Worm (Caenorhabditis elegans): ENCODE results near the gene Y66D12A.16.

Y66D12A.16 gene

ce11 chrIII:11502753-11503152 is 20.6 kb upstream of the Y66D12A.16 start, which contains the start of gene tin-10:
Gene tin-10 (minus strand): TSS chrIII:11502853.
- TF ChIP-seq zfp-2 (tag; optimal IDR thresholded peaks at IDR 0.05) (no peak), Y105C5A.15 (GFP tag; IDR thresholded peaks at IDR 0.05) (no peak), dve-1 (tag; optimal IDR thresholded peaks at IDR 0.05; ENCODE audit: insufficient read depth) (no peak), daf-12 (tag; optimal IDR thresholded peaks at IDR 0.05) (no peak), snpc-4 (tag; optimal IDR thresholded peaks at IDR 0.05) (no peak), madf-5 (GFP tag; IDR thresholded peaks at IDR 0.05) (no peak), php-3 (GFP tag; IDR thresholded peaks at IDR 0.05) (no peak), nhr-41 (GFP tag; IDR thresholded peaks at IDR 0.05) (no peak), aha-1 (tag) (no peak), unc-130 (GFP tag; optimal IDR thresholded peaks at IDR 0.05) (no peak), zip-11 (GFP tag; IDR thresholded peaks at IDR 0.05) (no peak), nhr-10 (tag; optimal IDR thresholded peaks at IDR 0.05) (no peak), lin-38 (GFP tag; IDR thresholded peaks at IDR 0.05) (no peak), spr-1 (tag; optimal IDR thresholded peaks at IDR 0.05) (no peak)

ce11 chrIII:11505213-11505612 is 18.1 kb upstream of the Y66D12A.16 start, which contains the start of the genes Y66D12A.21 and spe-6:
Gene Y66D12A.21 (minus strand): TSS chrIII:11505302.
Gene spe-6 (plus strand): TSS chrIII:11505488.
- TF ChIP-seq hlh-11 (tag; optimal IDR thresholded peaks at IDR 0.05) (no peak), ceh-44 (GFP tag; IDR thresholded peaks at IDR 0.05) (no peak), Y105C5A.15 (GFP tag; IDR thresholded peaks at IDR 0.05) (no peak), ztf-7 (tag; optimal IDR thresholded peaks at IDR 0.05) (no peak), lin-38 (GFP tag; IDR thresholded peaks at IDR 0.05) (peak; percentile 87), mes-2 (tag; optimal IDR thresholded peaks at IDR 0.05; ENCODE audit: poor library complexity, severe bottlenecking) (peak; percentile 63), nhr-102 (tag; optimal IDR thresholded peaks at IDR 0.05) (no peak), php-3 (GFP tag; IDR thresholded peaks at IDR 0.05) (no peak), unc-39 (tag; optimal IDR thresholded peaks at IDR 0.05) (no peak), T20F7.1 (GFP tag; optimal IDR thresholded peaks at IDR 0.05) (no peak), vab-7 (GFP tag; IDR thresholded peaks at IDR 0.05) (no peak), Y5F2A.4 (GFP tag; optimal IDR thresholded peaks at IDR 0.05) (no peak), daf-8 (GFP tag; IDR thresholded peaks at IDR 0.05) (no peak), lsy-2 (tag; optimal IDR thresholded peaks at IDR 0.05) (peak in 1 of 2 experiments; percentile 36), ceh-28 (tag; optimal IDR thresholded peaks at IDR 0.05) (no peak), unc-130 (GFP tag; optimal IDR thresholded peaks at IDR 0.05) (peak; percentile 4)

DNA sequence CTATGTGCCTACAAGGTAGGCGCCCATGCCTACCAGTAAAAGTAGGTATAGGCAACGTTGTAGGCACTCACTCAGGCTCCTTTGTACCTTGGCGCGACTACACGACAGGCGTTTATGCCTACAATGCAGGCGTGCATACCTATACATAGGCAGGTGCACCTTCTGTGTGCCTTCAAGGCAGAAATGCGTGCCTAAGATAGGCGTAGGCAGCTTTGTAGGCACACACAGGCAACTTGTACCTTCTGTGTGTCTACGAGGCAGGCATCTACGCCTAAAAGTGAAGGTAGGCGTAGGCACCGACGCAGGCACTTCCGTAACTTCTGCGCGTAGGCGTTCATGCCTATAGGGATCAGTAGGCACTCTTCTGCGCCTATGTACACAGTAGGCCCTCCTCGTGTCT is 17.7 kb upstream of the Y66D12A.16 start:
- TF ChIP-seq dmd-8 (GFP tag; IDR thresholded peaks at IDR 0.05) (no peak), zip-11 (GFP tag; IDR thresholded peaks at IDR 0.05) (no peak), aha-1 (tag) (peak; percentile 65), T20F7.1 (GFP tag; optimal IDR thresholded peaks at IDR 0.05) (no peak), ZK546.5 (tag; optimal IDR thresholded peaks at IDR 0.05) (no peak), ZK337.2 (GFP tag; IDR thresholded peaks at IDR 0.05) (no peak), F10B5.3 (tag; optimal IDR thresholded peaks at IDR 0.05) (no peak), madf-5 (GFP tag; IDR thresholded peaks at IDR 0.05) (0 out of 4 replicates have a peak, but pooled peaks of 1 of the 2 experiments have one; percentile 8), pha-4 (GFP tag; IDR thresholded peaks at IDR 0.05) (no peak), pha-4 (tag; optimal IDR thresholded peaks at IDR 0.05) (no peak), dmd-9 (GFP tag; IDR thresholded peaks at IDR 0.05) (no peak), dpl-1 (GFP tag; optimal IDR thresholded peaks at IDR 0.05) (no peak), lin-38 (GFP tag; IDR thresholded peaks at IDR 0.05) (no peak), nhr-76 (tag; optimal IDR thresholded peaks at IDR 0.05) (no peak)

- TF ChIP-seq R02D3.7 (tag; optimal IDR thresholded peaks at IDR 0.05) (peak; percentile 52), lin-38 (GFP tag; IDR thresholded peaks at IDR 0.05) (peak; percentile 48), mes-2 (tag; optimal IDR thresholded peaks at IDR 0.05; ENCODE audit: poor library complexity, severe bottlenecking) (no peak)
Observed at ce11 chrIII:11508816-11509215, 14.5 kb upstream of the Y66D12A.16 start, which contains the start of gene Y66D12A.19. Gene Y66D12A.19 (plus strand): TSS chrIII:11509081.
